Worm (Caenorhabditis elegans) whole organism, L3 larva: ENCODE measurements around the gene W02B12.13.

Source experiments
- aly-2 ChIP-seq: fragments of 150-350 bp; optimal IDR thresholded peaks from 2 replicates; lab custom pipeline; 2014; ENCODE audit warnings: missing biosample characterization, missing genetic modification characterization
- ama-1 ChIP-seq: fragments of 150-350 bp; optimal IDR thresholded peaks from 2 replicates; lab custom pipeline; 2018
- ceh-16 ChIP-seq: sonication (generic microtip); optimal IDR thresholded peaks from 2 replicates; lab custom pipeline; 2017; ENCODE audit warnings: missing biosample characterization, missing genetic modification characterization
- ceh-28 ChIP-seq: fragments of 150-350 bp; optimal IDR thresholded peaks from 2 replicates; lab custom pipeline; 2014; ENCODE audit warnings: missing biosample characterization, missing genetic modification reagents, missing genetic modification characterization
- ceh-82 ChIP-seq: fragments of 150-350 bp; optimal IDR thresholded peaks from 2 replicates; lab custom pipeline; 2014; ENCODE audit warnings: missing biosample characterization, missing genetic modification characterization
- daf-12 ChIP-seq: fragments of 150-350 bp; optimal IDR thresholded peaks from 2 replicates; lab custom pipeline; 2014; ENCODE audit warnings: missing biosample characterization, missing genetic modification reagents, missing genetic modification characterization
- egl-5 ChIP-seq: fragments of 150-350 bp; optimal IDR thresholded peaks from 2 replicates; lab custom pipeline; 2017; ENCODE audit warnings: missing biosample characterization, missing genetic modification reagents, missing genetic modification characterization, inconsistent platforms
- elt-1 ChIP-seq: fragments of 150-350 bp; optimal IDR thresholded peaks from 2 replicates; lab custom pipeline; 2014; ENCODE audit warnings: missing biosample characterization, missing genetic modification characterization
- elt-2 ChIP-seq: sonication (generic microtip); optimal IDR thresholded peaks from 2 replicates; lab custom pipeline; 2016; ENCODE audit warnings: missing genetic modification reagents, mild to moderate bottlenecking, missing genetic modification characterization, missing compliant biosample characterization
- elt-3 ChIP-seq, 3 experiments: fragments of 150-350 bp in 1 of 3; sonication (generic microtip) in 2 of 3; optimal IDR thresholded peaks; 2 replicates in 2 of 3; 4 replicates in 1 of 3; lab custom pipeline; 2014 to 2017; ENCODE audit warnings: missing biosample characterization in 3 of 3, missing genetic modification characterization in 3 of 3
- eor-1 ChIP-seq, 2 experiments: fragments of 150-350 bp; optimal IDR thresholded peaks; 2 replicates each; lab custom pipeline; 2014 to 2018; ENCODE audit warnings: missing biosample characterization in 2 of 2, missing genetic modification characterization in 2 of 2
- fkh-10 ChIP-seq: sonication (generic microtip); optimal IDR thresholded peaks from 2 replicates; lab custom pipeline; 2017; ENCODE audit warnings: missing biosample characterization, missing genetic modification reagents, missing genetic modification characterization
- fkh-2 ChIP-seq: fragments of 150-350 bp; optimal IDR thresholded peaks from 2 replicates; lab custom pipeline; 2014; ENCODE audit warnings: missing biosample characterization, missing genetic modification reagents, missing genetic modification characterization
- hmg-11 ChIP-seq: sonication (generic microtip); optimal IDR thresholded peaks from 2 replicates; lab custom pipeline; 2016; ENCODE audit warnings: missing genetic modification characterization, missing compliant biosample characterization
- jun-1 ChIP-seq: fragments of 150-350 bp; optimal IDR thresholded peaks from 2 replicates; lab custom pipeline; 2014; ENCODE audit warnings: missing biosample characterization, missing genetic modification reagents, missing genetic modification characterization
- lin-39 ChIP-seq: fragments of 150-350 bp; optimal IDR thresholded peaks from 2 replicates; lab custom pipeline; 2018; ENCODE audit warnings: missing biosample characterization, missing genetic modification reagents, missing genetic modification characterization
- lsy-12 ChIP-seq: sonication (generic microtip); optimal IDR thresholded peaks from 2 replicates; lab custom pipeline; 2016; ENCODE audit warnings: mild to moderate bottlenecking, missing genetic modification characterization, missing compliant biosample characterization
- nfya-1 ChIP-seq: sonication (generic microtip); optimal IDR thresholded peaks from 2 replicates; lab custom pipeline; 2017; ENCODE audit warnings: missing genetic modification characterization, mild to moderate bottlenecking, missing compliant biosample characterization, antibody characterized with exemption, moderate library complexity; ENCODE audit not compliant: insufficient read depth
- nhr-11 ChIP-seq: fragments of 150-350 bp; optimal IDR thresholded peaks from 2 replicates; lab custom pipeline; 2014; ENCODE audit warnings: missing biosample characterization, missing genetic modification characterization
- nhr-12 ChIP-seq: fragments of 150-350 bp; optimal IDR thresholded peaks from 2 replicates; lab custom pipeline; 2014; ENCODE audit warnings: missing biosample characterization, missing genetic modification characterization
- nhr-23 ChIP-seq: fragments of 150-350 bp; optimal IDR thresholded peaks from 2 replicates; lab custom pipeline; 2014; ENCODE audit warnings: missing biosample characterization, missing genetic modification reagents, missing genetic modification characterization
- nhr-67 ChIP-seq: fragments of 150-350 bp; optimal IDR thresholded peaks from 2 replicates; lab custom pipeline; 2014; ENCODE audit warnings: missing biosample characterization, missing genetic modification characterization
- nhr-76 ChIP-seq: fragments of 150-350 bp; sonication (generic microtip); optimal IDR thresholded peaks from 5 replicates; lab custom pipeline; 2014; ENCODE audit warnings: missing biosample characterization, missing genetic modification characterization
- pha-4 ChIP-seq: fragments of 150-350 bp; optimal IDR thresholded peaks from 2 replicates; lab custom pipeline; 2014; ENCODE audit warnings: missing biosample characterization, missing genetic modification reagents, missing genetic modification characterization
- pqm-1 ChIP-seq: fragments of 150-350 bp; optimal IDR thresholded peaks from 2 replicates; lab custom pipeline; 2017; ENCODE audit warnings: missing biosample characterization, missing genetic modification characterization, inconsistent platforms
- sea-2 ChIP-seq: fragments of 150-350 bp; sonication (generic microtip); optimal IDR thresholded peaks from 4 replicates; lab custom pipeline; 2014; ENCODE audit warnings: missing biosample characterization, missing genetic modification reagents, missing genetic modification characterization
- skn-1 ChIP-seq: fragments of 150-350 bp; optimal IDR thresholded peaks from 2 replicates; lab custom pipeline; 2014; ENCODE audit warnings: missing biosample characterization, missing genetic modification characterization
- ztf-11 ChIP-seq: fragments of 150-350 bp; optimal IDR thresholded peaks from 2 replicates; lab custom pipeline; 2014; ENCODE audit warnings: missing biosample characterization, missing genetic modification characterization
- ztf-4 ChIP-seq: fragments of 150-350 bp; optimal IDR thresholded peaks from 2 replicates; lab custom pipeline; 2014; ENCODE audit warnings: missing biosample characterization, missing genetic modification characterization

The W02B12.13 gene

DNA sequence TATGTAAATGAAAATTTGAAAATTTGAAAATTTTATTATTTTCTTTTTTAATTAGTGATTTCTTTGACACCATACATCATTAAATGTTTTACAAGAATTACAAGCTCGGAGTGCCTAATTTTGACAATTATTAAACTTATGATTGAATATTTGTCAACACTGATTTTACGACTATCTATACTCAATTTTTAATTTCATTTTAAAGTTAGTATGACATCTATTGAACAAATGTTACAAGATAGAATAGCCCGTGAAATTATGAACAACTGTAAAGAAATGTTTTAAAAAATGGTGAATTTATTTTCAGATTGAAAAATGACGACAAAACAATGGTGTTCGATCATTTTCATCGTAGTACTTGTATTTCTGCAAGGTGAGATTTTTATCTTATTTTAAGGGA is 27.1 kb upstream of the W02B12.13 start, which contains the start of gene C05D12.2:
TSS of gene C05D12.2 (plus strand) at position 301 of the 400 bp plus-strand sequence.
- TF ChIP-seq nhr-67 (tag; lab: Kevin White, UChicago) (no peak), nhr-11 (tag; lab: Kevin White, UChicago) (no peak), lin-39 (tag; lab: Kevin White, UChicago) (no peak), elt-1 (tag; lab: Kevin White, UChicago) (no peak), ceh-16 (tag; lab: Kevin White, UChicago) (no peak), pqm-1 (tag; lab: Kevin White, UChicago) (no peak), aly-2 (tag; lab: Kevin White, UChicago) (no peak), fkh-2 (no peak), sea-2 (no peak), egl-5 (tag; lab: Kevin White, UChicago) (no peak), elt-3 (tag; optimal IDR thresholded peaks at IDR 0.05; lab: Kevin White, UChicago) (no peak), elt-2 (tag; lab: Kevin White, UChicago) (no peak), ama-1 (lab: Kevin White, UChicago) (no peak), hmg-11 (tag; lab: Kevin White, UChicago) (no peak), daf-12 (tag; lab: Kevin White, UChicago) (no peak), ceh-28 (tag; lab: Kevin White, UChicago) (no peak), ceh-82 (tag; lab: Kevin White, UChicago) (no peak), nhr-12 (tag; lab: Kevin White, UChicago) (no peak), lsy-12 (tag; lab: Kevin White, UChicago) (no peak)
- TF ChIP-seq, all 47 proteins: peak for 0

DNA sequence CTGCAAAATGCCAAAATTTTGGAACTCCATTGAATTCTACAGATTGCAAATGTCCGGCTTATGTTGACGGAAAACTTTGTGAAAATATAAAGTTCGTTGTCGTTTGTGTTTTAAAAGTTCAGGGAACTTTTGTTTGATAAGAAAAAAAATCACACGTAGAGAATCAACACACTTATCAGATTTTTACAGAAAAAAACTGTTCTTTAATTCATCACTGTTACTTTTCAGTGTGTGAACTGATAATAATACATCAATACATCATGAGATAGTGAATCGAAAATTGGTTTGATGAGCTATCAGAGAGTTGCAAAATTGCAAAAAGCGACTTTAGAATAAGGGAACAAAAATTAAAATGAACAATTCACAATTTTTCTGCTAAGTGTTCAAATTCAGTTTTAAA is 26.6 kb upstream of the W02B12.13 start:
- TF ChIP-seq pha-4 (tag; lab: Kevin White, UChicago), result peak; percentile 68
- peak; percentile 7 for TF ChIP-seq jun-1 (tag; lab: Kevin White, UChicago)
- TF ChIP-seq pqm-1 (tag; lab: Kevin White, UChicago), result peak; percentile 88
- no peak for TF ChIP-seq nhr-23 (tag; lab: Kevin White, UChicago)
- peak; percentile 80 for TF ChIP-seq elt-2 (tag; lab: Kevin White, UChicago)

DNA sequence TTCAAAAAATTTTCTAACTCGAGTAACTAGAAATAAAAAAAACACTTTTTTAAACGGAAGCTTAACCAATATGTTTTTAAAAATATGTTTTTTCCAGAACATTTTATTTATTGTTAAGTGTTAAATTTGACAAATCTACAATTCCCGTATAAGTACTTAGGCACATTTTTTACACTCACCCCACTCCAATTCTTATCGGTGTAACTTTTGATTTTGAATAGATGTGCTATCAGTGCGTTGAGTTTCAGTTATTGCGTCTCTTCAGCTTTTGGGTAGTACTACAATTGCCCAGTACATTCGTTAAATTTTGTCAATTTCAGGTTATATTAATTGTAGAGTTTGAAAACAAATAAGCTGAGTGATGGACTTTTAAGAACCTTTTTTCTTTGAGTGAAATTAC is 21.0 kb upstream of the W02B12.13 start:
- peak; percentile 51 for TF ChIP-seq pqm-1 (tag; lab: Kevin White, UChicago)
- no peak for TF ChIP-seq fkh-2
- TF ChIP-seq egl-5 (tag; lab: Kevin White, UChicago), result no peak
- no peak for TF ChIP-seq nhr-76 (tag; lab: Kevin White, UChicago)
- peak; percentile 32 for TF ChIP-seq elt-2 (tag; lab: Kevin White, UChicago)
- no peak for TF ChIP-seq daf-12 (tag; lab: Kevin White, UChicago)
- no peak for TF ChIP-seq ztf-4 (tag; lab: Kevin White, UChicago)
- TF ChIP-seq fkh-10 (GFP tag; lab: Kevin White, UChicago), result no peak

DNA sequence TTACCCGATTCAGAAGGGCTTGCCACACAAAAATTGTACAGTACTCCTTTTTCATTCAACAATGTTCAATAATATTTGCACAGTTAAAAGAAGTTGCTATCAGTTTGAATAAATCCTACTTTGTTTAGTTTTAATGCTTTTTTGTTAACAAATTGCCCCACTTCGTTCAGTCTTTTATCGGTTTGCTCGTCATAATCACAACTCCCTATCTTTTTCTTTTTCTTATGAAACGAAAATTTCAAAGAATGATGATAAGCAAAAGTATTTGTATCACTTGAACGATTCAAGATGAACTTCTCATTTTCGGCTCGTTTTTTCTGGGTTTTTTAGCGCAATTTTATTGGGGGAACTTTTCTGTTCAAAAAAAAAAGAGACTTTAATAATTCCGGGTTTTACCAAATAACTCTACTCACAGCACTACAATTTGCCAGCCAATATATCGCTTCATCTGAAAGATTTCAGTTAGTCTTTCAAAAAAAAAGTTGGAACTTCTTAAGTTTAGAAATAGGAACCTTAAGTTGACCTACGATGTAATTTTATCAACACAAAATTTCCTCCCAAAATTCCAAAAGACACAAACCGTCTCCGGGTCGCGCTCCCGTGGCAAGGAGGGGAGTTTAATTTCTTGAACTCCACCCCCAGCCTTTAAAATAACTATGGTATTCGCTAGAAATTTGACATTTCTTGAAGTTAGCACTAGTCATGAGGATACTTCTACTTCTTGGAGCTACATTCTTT is 20.3 kb upstream of the W02B12.13 start, which contains the start of gene C05D12.3:
TSS of gene C05D12.3 (plus strand) at position 688 of the 738 bp plus-strand sequence.
- TF ChIP-seq nfya-1 (tag; lab: Kevin White, UChicago) (no peak), skn-1 (tag; lab: Kevin White, UChicago) (no peak), daf-12 (tag; lab: Kevin White, UChicago) (no peak), sea-2 (no peak), elt-2 (tag; lab: Kevin White, UChicago) (peak; percentile 79), pqm-1 (tag; lab: Kevin White, UChicago) (peak; percentile 45), jun-1 (tag; lab: Kevin White, UChicago) (no peak), pha-4 (tag; lab: Kevin White, UChicago) (peak; percentile 24), ztf-11 (tag; lab: Kevin White, UChicago) (no peak), eor-1 (tag; optimal IDR thresholded peaks at IDR 0.05; lab: Kevin White, UChicago) (no peak)

DNA sequence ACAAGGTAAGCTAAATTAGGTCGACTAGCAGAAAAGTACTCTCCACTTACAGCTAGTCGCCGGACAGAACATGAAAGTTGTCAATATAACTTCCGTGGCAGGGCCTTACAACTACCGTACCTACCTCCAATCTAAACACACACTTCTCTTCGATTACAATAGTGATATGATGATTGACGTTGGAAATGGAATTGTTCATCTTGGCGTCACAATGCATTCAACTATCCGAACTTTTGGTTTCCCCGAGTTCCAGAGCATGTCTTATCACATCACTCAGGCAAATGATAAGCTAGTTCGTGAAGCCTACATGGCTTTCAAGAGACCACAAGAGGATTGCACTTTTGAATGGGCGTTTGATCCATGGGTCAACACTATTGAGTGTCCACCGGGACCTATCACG is 17.8 kb upstream of the W02B12.13 start:
- TF ChIP-seq pqm-1 (tag; lab: Kevin White, UChicago), result peak; percentile 1
- TF ChIP-seq ztf-11 (tag; lab: Kevin White, UChicago), result no peak
- peak; percentile 56 for TF ChIP-seq elt-2 (tag; lab: Kevin White, UChicago)
